Fruit fly (Drosophila melanogaster): Measurements from ENCODE around the gene bai.

The bai gene

dm6 chr3R:24996502-24996901, 42.7 kb upstream of the bai start:
- TF ChIP-seq Drgx (GFP tag; IDR thresholded peaks at IDR 0.05) (peak; percentile 93), ham (GFP tag; IDR thresholded peaks at IDR 0.05) (no peak), bsh (GFP tag; optimal IDR thresholded peaks at IDR 0.05) (peak; percentile 4 to 17)

- TF ChIP-seq CG6272 (GFP tag; IDR thresholded peaks at IDR 0.05), result no peak
- TF ChIP-seq sob (GFP tag; IDR thresholded peaks at IDR 0.05), result no peak
- no peak for TF ChIP-seq CG9609 (GFP tag; optimal IDR thresholded peaks at IDR 0.05)
- TF ChIP-seq CG15073 (GFP tag; optimal IDR thresholded peaks at IDR 0.05), result no peak
- TF ChIP-seq maf-S (GFP tag; optimal IDR thresholded peaks at IDR 0.05), result no peak
- no peak for TF ChIP-seq Hmx (GFP tag; optimal IDR thresholded peaks at IDR 0.05)
- TF ChIP-seq CG11560 (tag; IDR thresholded peaks at IDR 0.05), result no peak
- no peak for TF ChIP-seq Sin3A (optimal IDR thresholded peaks at IDR 0.05)
- TF ChIP-seq abd-A (tag; optimal IDR thresholded peaks at IDR 0.05), result no peak
- TF ChIP-seq BEAF-32 (GFP tag; optimal IDR thresholded peaks at IDR 0.05), result no peak
- no peak for TF ChIP-seq Lhr (GFP tag; optimal IDR thresholded peaks at IDR 0.05)
- TF ChIP-seq her (GFP tag; optimal IDR thresholded peaks at IDR 0.05), result no peak
- TF ChIP-seq CG33213 (GFP tag; optimal IDR thresholded peaks at IDR 0.05), result no peak
- no peak for TF ChIP-seq CG32772 (GFP tag; IDR thresholded peaks at IDR 0.05)
- no peak for TF ChIP-seq CG2712 (tag; optimal IDR thresholded peaks at IDR 0.05)
- TF ChIP-seq Dbx (GFP tag; IDR thresholded peaks at IDR 0.05), result no peak
- no peak for TF ChIP-seq CG4404 (GFP tag; IDR thresholded peaks at IDR 0.05)
Observed at dm6 chr3R:24997287-24997686, 41.9 kb upstream of the bai start.

dm6 chr3R:24999575-24999974, 39.6 kb upstream of the bai start:
- TF ChIP-seq CG10543 (GFP tag; optimal IDR thresholded peaks at IDR 0.05), result no peak
- TF ChIP-seq cad (GFP tag; optimal IDR thresholded peaks at IDR 0.05), result no peak
- TF ChIP-seq CG33557 (GFP tag; optimal IDR thresholded peaks at IDR 0.05), result no peak
- no peak for TF ChIP-seq sug (tag; optimal IDR thresholded peaks at IDR 0.05)
- no peak for TF ChIP-seq CG17186 (GFP tag; optimal IDR thresholded peaks at IDR 0.05)
- TF ChIP-seq Ets65A (GFP tag), result peak; percentile 76

- TF ChIP-seq dpn (GFP tag; optimal IDR thresholded peaks at IDR 0.05), result no peak
- TF ChIP-seq CG10209 (GFP tag; optimal IDR thresholded peaks at IDR 0.05), result peak; percentile 43
- no peak for TF ChIP-seq Six4 (GFP tag; optimal IDR thresholded peaks at IDR 0.05)
- no peak for TF ChIP-seq NC2α (GFP tag; optimal IDR thresholded peaks at IDR 0.05)
- TF ChIP-seq CG17568 (GFP tag; optimal IDR thresholded peaks at IDR 0.05), result no peak
- no peak for TF ChIP-seq CG10959 (GFP tag; IDR thresholded peaks at IDR 0.05)
- no peak for TF ChIP-seq CG8765 (GFP tag; IDR thresholded peaks at IDR 0.05)
- TF ChIP-seq BtbVII (GFP tag; optimal IDR thresholded peaks at IDR 0.05), result no peak
- TF ChIP-seq hth (optimal IDR thresholded peaks at IDR 0.05), result no peak
- TF ChIP-seq CG11560 (tag; IDR thresholded peaks at IDR 0.05), result no peak
- TF ChIP-seq ash1 (GFP tag; optimal IDR thresholded peaks at IDR 0.05), result no peak
- peak; percentile 25; the same call in 1 of the 2 replicates for TF ChIP-seq slbo (GFP tag; IDR thresholded peaks at IDR 0.05)
- TF ChIP-seq B-H2 (GFP tag; optimal IDR thresholded peaks at IDR 0.05), result no peak
- peak; percentile 45 for TF ChIP-seq sd (tag; optimal IDR thresholded peaks at IDR 0.05)
- no peak for TF ChIP-seq CG18599 (GFP tag; optimal IDR thresholded peaks at IDR 0.05)
- peak in 1 of 3 experiments; percentile 98 for TF ChIP-seq Stat92E (GFP tag; optimal IDR thresholded peaks at IDR 0.05)
- TF ChIP-seq CG12391 (tag; optimal IDR thresholded peaks at IDR 0.05), result no peak
- peak; percentile 73 for TF ChIP-seq kni (GFP tag; optimal IDR thresholded peaks at IDR 0.05)
- no peak for TF ChIP-seq mam (GFP tag; optimal IDR thresholded peaks at IDR 0.05)
- TF ChIP-seq CG13287 (GFP tag; IDR thresholded peaks at IDR 0.05; ENCODE audit: partially characterized antibody), result no peak
- no peak for TF ChIP-seq Dip3 (GFP tag; optimal IDR thresholded peaks at IDR 0.05)
- TF ChIP-seq twi (tag; optimal IDR thresholded peaks at IDR 0.05), result peak; percentile 0
- TF ChIP-seq CG17912 (GFP tag; optimal IDR thresholded peaks at IDR 0.05), result no peak
- no peak for TF ChIP-seq CG4820 (GFP tag; optimal IDR thresholded peaks at IDR 0.05)
Observed at dm6 chr3R:25002257-25002656, 36.9 kb upstream of the bai start.

Measured in whole organism, embryonic.